Worm (Caenorhabditis elegans) whole organism, midembryonic: Measurements from ENCODE around the gene frpr-6.

ENCODE experiments used
- T22C8.4 ChIP-seq: fragments of 200-800 bp; sonication (Bioruptor generic); IDR thresholded peaks from 2 replicates; pipeline ENCODE4 v1.3.6; 2022; ENCODE audit warnings: missing genetic modification characterization, missing compliant biosample characterization
- cog-1 ChIP-seq: sonication (generic microtip); optimal IDR thresholded peaks from 2 replicates; lab custom pipeline; 2016; ENCODE audit warnings: missing genetic modification characterization, missing compliant biosample characterization
- flt-1 ChIP-seq: fragments of 200-800 bp; sonication (Bioruptor generic); IDR thresholded peaks from 2 replicates; pipeline ENCODE4 v1.3.6; 2022; ENCODE audit warnings: missing genetic modification characterization, missing compliant biosample characterization
- klf-2 ChIP-seq: fragments of 200-800 bp; sonication (Bioruptor generic); conservative IDR thresholded peaks from 2 replicates; pipeline ENCODE4 v1.3.6; 2022; ENCODE audit warnings: missing genetic modification reagents, missing genetic modification characterization, missing compliant biosample characterization
- med-1 ChIP-seq: sonication (generic microtip); optimal IDR thresholded peaks from 2 replicates; lab custom pipeline; 2017; ENCODE audit warnings: missing genetic modification characterization, mild to moderate bottlenecking, missing compliant biosample characterization, antibody characterized with exemption, missing genetic modification reagents; ENCODE audit not compliant: insufficient read depth
- ref-1 ChIP-seq: fragments of 200-800 bp; sonication (Bioruptor generic); conservative IDR thresholded peaks from 2 replicates; pipeline ENCODE4 v1.3.6; 2022; ENCODE audit warnings: missing genetic modification reagents, missing genetic modification characterization, missing compliant biosample characterization
- tab-1 ChIP-seq: fragments of 200-800 bp; sonication (Bioruptor generic); IDR thresholded peaks from 2 replicates; pipeline ENCODE4 v1.3.6; 2022; ENCODE audit warnings: missing genetic modification characterization, missing compliant biosample characterization
- ztf-29 ChIP-seq: fragments of 200-800 bp; sonication (Bioruptor generic); IDR thresholded peaks from 2 replicates; pipeline ENCODE4 v1.3.6; 2022; ENCODE audit warnings: missing genetic modification reagents, missing genetic modification characterization, missing compliant biosample characterization

ce11 chrV:9073322-9074038 lies 27.5 kb downstream of the frpr-6 start, which contains the start of gene oac-50:
- TF ChIP-seq med-1 (GFP tag; lab: Kevin White, UChicago) (no peak), ref-1 (GFP tag; lab: Robert Waterston, UW) (no peak), ztf-29 (GFP tag; lab: Robert Waterston, UW) (no peak), cog-1 (tag; lab: Kevin White, UChicago) (no peak), tab-1 (GFP tag; lab: Robert Waterston, UW) (no peak), flt-1 (GFP tag; lab: Robert Waterston, UW) (no peak), klf-2 (GFP tag; lab: Robert Waterston, UW) (no peak), T22C8.4 (no peak)
